Fruit fly (Drosophila melanogaster): Measurements from ENCODE around the gene eIF4E4.

eIF4E4 gene

DNA sequence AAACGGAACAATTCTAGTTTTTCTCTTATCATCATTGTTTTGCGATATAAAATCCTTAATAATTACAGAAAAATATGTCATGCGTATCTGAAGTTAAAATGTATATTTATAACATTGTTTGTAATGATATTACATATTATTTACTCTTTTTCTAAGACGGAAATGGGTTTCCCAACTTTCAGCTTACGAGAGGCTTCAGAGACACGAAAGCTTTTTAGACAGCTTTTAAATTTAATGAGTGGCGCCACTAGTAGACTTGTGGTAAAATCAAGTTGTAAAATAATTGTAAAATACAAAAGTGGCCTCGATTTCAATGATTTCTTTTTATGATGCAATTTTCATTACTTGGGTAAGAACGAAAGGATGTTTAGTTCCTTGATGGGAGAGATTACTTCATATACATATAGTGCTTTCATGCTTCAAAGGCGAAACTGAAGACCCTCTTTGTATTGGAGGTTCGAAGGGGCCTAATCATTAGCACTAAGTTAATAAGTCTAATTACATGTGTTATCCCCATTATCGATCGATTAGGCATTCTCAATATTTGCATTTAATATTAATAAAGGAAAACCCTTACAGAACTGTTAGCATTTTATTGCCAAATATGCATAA is 43.7 kb upstream of the eIF4E4 start (continued):
- TF ChIP-seq gcm (GFP tag; optimal IDR thresholded peaks at IDR 0.05): peak; percentile 71
- peak; percentile 82 for TF ChIP-seq fd3F (GFP tag; optimal IDR thresholded peaks at IDR 0.05)
- peak; percentile 76 for TF ChIP-seq CG31365 (tag; optimal IDR thresholded peaks at IDR 0.05)
- no peak for TF ChIP-seq CG30020 (tag; optimal IDR thresholded peaks at IDR 0.05)
- no peak for TF ChIP-seq CG15696 (tag; optimal IDR thresholded peaks at IDR 0.05)
- TF ChIP-seq ken (GFP tag; IDR thresholded peaks at IDR 0.05): peak; percentile 91
- peak; percentile 82 for TF ChIP-seq CG7271 (tag; optimal IDR thresholded peaks at IDR 0.05)
- peak; percentile 81 for TF ChIP-seq CG5245 (GFP tag; optimal IDR thresholded peaks at IDR 0.05)
- no peak for TF ChIP-seq CG11560 (tag; IDR thresholded peaks at IDR 0.05)
- peak; percentile 96 for TF ChIP-seq CG18011 (GFP tag; optimal IDR thresholded peaks at IDR 0.05)
- no peak for TF ChIP-seq h (optimal IDR thresholded peaks at IDR 0.05)
- TF ChIP-seq Ravus (GFP tag; IDR thresholded peaks at IDR 0.05): no peak; the same call in 1 of the 2 replicates
- TF ChIP-seq CG6254 (GFP tag; optimal IDR thresholded peaks at IDR 0.05): peak; percentile 15
- TF ChIP-seq CG10267 (tag; optimal IDR thresholded peaks at IDR 0.05): peak; percentile 41
- TF ChIP-seq bab2 (GFP tag; optimal IDR thresholded peaks at IDR 0.05): peak; percentile 76
- no peak for TF ChIP-seq Hr39 (optimal IDR thresholded peaks at IDR 0.05)
- peak; percentile 93 for TF ChIP-seq ash1 (GFP tag; optimal IDR thresholded peaks at IDR 0.05)
- no peak for TF ChIP-seq Spps (tag; optimal IDR thresholded peaks at IDR 0.05)
- TF ChIP-seq jing (GFP tag; optimal IDR thresholded peaks at IDR 0.05): peak; percentile 44
- peak; percentile 89 for TF ChIP-seq scrt (GFP tag; optimal IDR thresholded peaks at IDR 0.05)
- peak; percentile 71 for TF ChIP-seq Sox100B (GFP tag; optimal IDR thresholded peaks at IDR 0.05)
- TF ChIP-seq Xbp1 (GFP tag; optimal IDR thresholded peaks at IDR 0.05): peak; percentile 87
- TF ChIP-seq cas (GFP tag; IDR thresholded peaks at IDR 0.05): peak; percentile 49; the same call in 1 of the 2 replicates
- peak; percentile 78 for TF ChIP-seq gem (tag; optimal IDR thresholded peaks at IDR 0.05)
- peak; percentile 91 for TF ChIP-seq CG12071 (GFP tag; optimal IDR thresholded peaks at IDR 0.05)
- peak; percentile 86 for TF ChIP-seq Camta (GFP tag; optimal IDR thresholded peaks at IDR 0.05)
- peak; percentile 2 for TF ChIP-seq CG10565 (GFP tag; optimal IDR thresholded peaks at IDR 0.05)
- peak; percentile 93 for TF ChIP-seq Vsx1 (GFP tag; optimal IDR thresholded peaks at IDR 0.05)
- TF ChIP-seq ham (GFP tag; IDR thresholded peaks at IDR 0.05): peak; percentile 80
- peak; percentile 90 for TF ChIP-seq slbo (GFP tag; IDR thresholded peaks at IDR 0.05)
- peak; percentile 53 for TF ChIP-seq CG18476 (GFP tag; optimal IDR thresholded peaks at IDR 0.05)
- TF ChIP-seq CG33213 (GFP tag; optimal IDR thresholded peaks at IDR 0.05): peak; percentile 95
- peak; percentile 96 for TF ChIP-seq mirr (GFP tag; optimal IDR thresholded peaks at IDR 0.05)
- TF ChIP-seq Nf-YB (GFP tag; optimal IDR thresholded peaks at IDR 0.05): peak; percentile 42
- peak; percentile 89 for TF ChIP-seq CG17328 (GFP tag; IDR thresholded peaks at IDR 0.05)
- TF ChIP-seq Mes4 (GFP tag; optimal IDR thresholded peaks at IDR 0.05): peak; percentile 64
- peak; percentile 84; the same call in 2 of the 3 replicates for TF ChIP-seq CG6175 (GFP tag; IDR thresholded peaks at IDR 0.05)
- peak; percentile 34 for TF ChIP-seq CG14965 (GFP tag; optimal IDR thresholded peaks at IDR 0.05; ENCODE audit: borderline replicate concordance)
- peak; percentile 31 for TF ChIP-seq crc (GFP tag; optimal IDR thresholded peaks at IDR 0.05)
- peak; percentile 71 for TF ChIP-seq CG31388 (GFP tag; optimal IDR thresholded peaks at IDR 0.05)
- peak; percentile 72 for TF ChIP-seq CG4730 (GFP tag; IDR thresholded peaks at IDR 0.05)
- peak; percentile 87 for TF ChIP-seq CG15011 (GFP tag; optimal IDR thresholded peaks at IDR 0.05)
- TF ChIP-seq CG8478 (optimal IDR thresholded peaks at IDR 0.05): no peak
- no peak for TF ChIP-seq btn (GFP tag; optimal IDR thresholded peaks at IDR 0.05)
- TF ChIP-seq nerfin-1 (tag; optimal IDR thresholded peaks at IDR 0.05): peak; percentile 84
- peak; percentile 67 for TF ChIP-seq Nf-YA (GFP tag; IDR thresholded peaks at IDR 0.05)
- peak; percentile 44 for TF ChIP-seq lbe (GFP tag; optimal IDR thresholded peaks at IDR 0.05)
- peak; percentile 35; the same call in 1 of the 2 replicates for TF ChIP-seq Drgx (GFP tag; IDR thresholded peaks at IDR 0.05)
- TF ChIP-seq CG13287 (GFP tag; IDR thresholded peaks at IDR 0.05; ENCODE audit: partially characterized antibody): no peak; the same call in 1 of the 2 replicates
- peak; percentile 97 for TF ChIP-seq Med (GFP tag)
- TF ChIP-seq slou (GFP tag; optimal IDR thresholded peaks at IDR 0.05): peak; percentile 95

Measured in whole organism, embryonic.